Worm (Caenorhabditis elegans): ENCODE measurements around the gene sna-2.

DNA sequence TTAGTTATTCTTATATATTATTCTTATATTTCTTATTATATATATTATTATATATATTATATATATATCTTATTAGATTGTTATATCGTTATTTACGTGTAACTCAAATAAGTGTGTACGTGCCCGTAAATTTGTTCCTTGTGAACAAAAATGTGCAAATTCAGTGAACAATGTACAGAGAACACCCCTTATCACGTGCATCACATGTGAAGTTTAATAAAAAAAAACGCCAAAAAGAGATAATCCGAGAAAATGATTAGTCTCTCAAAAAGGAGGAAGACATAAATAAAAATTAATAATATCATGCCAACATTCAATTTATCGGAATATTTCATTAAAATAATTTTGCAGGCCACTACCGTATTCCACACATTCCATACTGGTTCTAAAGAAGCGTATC lies 22.2 kb upstream of the sna-2 start:
- TF ChIP-seq snpc-4 (tag; optimal IDR thresholded peaks at IDR 0.05) = no peak
- TF ChIP-seq fos-1 (tag; optimal IDR thresholded peaks at IDR 0.05) = no peak
- no peak for TF ChIP-seq unc-39 (tag; optimal IDR thresholded peaks at IDR 0.05)

Measured in whole organism, L3 larva.